Fruit fly (Drosophila melanogaster) S2 (cell line): Measurements from ENCODE around the gene CG11951.

ENCODE experiments used
- CG8478 ChIP-seq: fragments of >200 bp; optimal IDR thresholded peaks from 2 replicates; lab custom pipeline; 2018
- CTCF ChIP-seq, 2 experiments: fragments of >200 bp; optimal IDR thresholded peaks; 2 replicates each; lab custom pipeline; 2018

- TF ChIP-seq CG8478 (lab: Kevin White, UChicago) (no peak), CTCF (optimal IDR thresholded peaks at IDR 0.05; lab: Kevin White, UChicago) (no peak)
These were observed 23.5 kb downstream of the CG11951 start for dm6 chr3R:29214982-29215533.
